Fruit fly (Drosophila melanogaster) whole organism, embryonic: ENCODE results near the gene Sar1.

Experiments used
- Ada2b ChIP-seq: fragments of 200-800 bp; sonication (Bioruptor generic); IDR thresholded peaks from 2 replicates; pipeline ENCODE4 v1.3.6; 2022; ENCODE audit warnings: missing biosample characterization, missing genetic modification characterization
- Aef1 ChIP-seq: fragments of 200-800 bp; sonication (Bioruptor generic); IDR thresholded peaks from 3 replicates; pipeline ENCODE4 v1.3.6; 2022; ENCODE audit warnings: missing biosample characterization, missing genetic modification characterization
- CG10274 ChIP-seq: fragments of 200-800 bp; sonication (Bioruptor generic); optimal IDR thresholded peaks from 3 replicates; lab custom pipeline; 2017; ENCODE audit warnings: missing biosample characterization, mild to moderate bottlenecking, missing genetic modification characterization
- CG11398 ChIP-seq: fragments of 200-800 bp; sonication (Bioruptor generic); optimal IDR thresholded peaks from 2 replicates; lab custom pipeline; 2016; ENCODE audit warnings: missing biosample characterization, missing genetic modification characterization
- CG11456 ChIP-seq: fragments of 200-800 bp; sonication (Bioruptor generic); IDR thresholded peaks from 3 replicates; pipeline ENCODE4 v1.3.6; 2022; ENCODE audit warnings: missing biosample characterization, missing genetic modification characterization
- CG13424 ChIP-seq: fragments of 200-800 bp; sonication (Bioruptor generic); optimal IDR thresholded peaks from 2 replicates; lab custom pipeline; 2019; ENCODE audit warnings: missing biosample characterization, mild to moderate bottlenecking, missing genetic modification characterization, moderate library complexity
- CG13775 ChIP-seq: fragments of 200-800 bp; sonication (Bioruptor generic); optimal IDR thresholded peaks from 3 replicates; lab custom pipeline; 2017; ENCODE audit warnings: missing biosample characterization, mild to moderate bottlenecking, missing genetic modification characterization
- CG1647 ChIP-seq: fragments of 200-800 bp; sonication (Bioruptor generic); optimal IDR thresholded peaks from 3 replicates; lab custom pipeline; 2016; ENCODE audit warnings: missing biosample characterization, missing genetic modification characterization
- CG1792 ChIP-seq: fragments of 200-800 bp; sonication (Bioruptor generic); optimal IDR thresholded peaks from 2 replicates; lab custom pipeline; 2016; ENCODE audit warnings: missing biosample characterization, missing genetic modification characterization
- CG18011 ChIP-seq: fragments of 200-800 bp; sonication (Bioruptor generic); optimal IDR thresholded peaks from 2 replicates; lab custom pipeline; 2017; ENCODE audit warnings: missing biosample characterization, missing genetic modification characterization, mild to moderate bottlenecking, moderate library complexity, missing genotype
- CG18599 ChIP-seq: fragments of 200-800 bp; sonication (Bioruptor generic); optimal IDR thresholded peaks from 3 replicates; lab custom pipeline; 2017; ENCODE audit warnings: missing biosample characterization, missing genetic modification characterization, mild to moderate bottlenecking, moderate library complexity, missing genetic modification reagents
- CG18764 ChIP-seq: fragments of 200-800 bp; sonication (Bioruptor generic); optimal IDR thresholded peaks from 3 replicates; lab custom pipeline; 2016; ENCODE audit warnings: missing biosample characterization, missing genetic modification characterization
- CG2712 ChIP-seq: fragments of 200-800 bp; optimal IDR thresholded peaks from 3 replicates; lab custom pipeline; 2019; ENCODE audit warnings: missing biosample characterization, mild to moderate bottlenecking, missing genetic modification characterization, moderate library complexity
- CG3065 ChIP-seq: fragments of 200-800 bp; sonication (Bioruptor generic); optimal IDR thresholded peaks from 2 replicates; lab custom pipeline; 2016; ENCODE audit warnings: missing biosample characterization, missing genetic modification characterization
- CG6854 ChIP-seq: fragments of 200-800 bp; sonication (Bioruptor generic); optimal IDR thresholded peaks from 3 replicates; lab custom pipeline; 2017; ENCODE audit warnings: missing biosample characterization, mild to moderate bottlenecking, missing genetic modification characterization
- CG8765 ChIP-seq: fragments of 200-800 bp; sonication (Bioruptor generic); IDR thresholded peaks from 2 replicates; pipeline ENCODE4 v1.3.6; 2022; ENCODE audit warnings: missing biosample characterization, missing genetic modification characterization
- CTCF ChIP-seq: fragments of 200-800 bp; sonication (Bioruptor generic); optimal IDR thresholded peaks from 2 replicates; lab custom pipeline; 2017; ENCODE audit warnings: missing biosample characterization, mild to moderate bottlenecking, missing genetic modification characterization, moderate library complexity
- D ChIP-seq, 2 experiments: fragments of 200-800 bp in 1 of 2; fragments of >200 bp in 1 of 2; sonication (Bioruptor generic) in 1 of 2; optimal IDR thresholded peaks; 2 replicates in 1 of 2; 3 replicates in 1 of 2; lab custom pipeline; 2017; ENCODE audit warnings: mild to moderate bottlenecking in 1 of 2, missing biosample characterization in 1 of 2, missing genetic modification characterization in 1 of 2, missing genetic modification reagents in 1 of 2
- Dad ChIP-seq: fragments of 200-800 bp; sonication (Bioruptor generic); optimal IDR thresholded peaks from 3 replicates; lab custom pipeline; 2016; ENCODE audit warnings: missing biosample characterization, missing genetic modification characterization
- E2f1 ChIP-seq: fragments of 200-800 bp; sonication (Bioruptor generic); IDR thresholded peaks from 2 replicates; pipeline ENCODE4 v1.3.6; 2022; ENCODE audit warnings: missing biosample characterization, missing genetic modification characterization
- Fer2 ChIP-seq: fragments of 200-800 bp; sonication (Bioruptor generic); optimal IDR thresholded peaks from 2 replicates; lab custom pipeline; 2018; ENCODE audit warnings: missing biosample characterization, mild to moderate bottlenecking, missing genetic modification characterization, moderate library complexity
- H2.0 ChIP-seq: fragments of 200-800 bp; sonication (Bioruptor generic); IDR thresholded peaks from 2 replicates; pipeline ENCODE4 v1.3.6; 2022; ENCODE audit warnings: missing biosample characterization, missing genetic modification characterization
- HHEX ChIP-seq: fragments of 200-800 bp; sonication (Bioruptor generic); optimal IDR thresholded peaks from 3 replicates; lab custom pipeline; 2017; ENCODE audit warnings: missing biosample characterization, mild to moderate bottlenecking, missing genetic modification characterization, missing genetic modification reagents
- Hmx ChIP-seq: fragments of 200-800 bp; sonication (Bioruptor generic); optimal IDR thresholded peaks from 2 replicates; lab custom pipeline; 2016; ENCODE audit warnings: missing biosample characterization, missing genetic modification characterization
- Med ChIP-seq: fragments of 200-800 bp; sonication (Bioruptor generic); peaks from one replicate; lab custom pipeline; 2016; ENCODE audit warnings: missing biosample characterization, missing genetic modification characterization, mild to moderate bottlenecking, inconsistent platforms, moderate library complexity
- NFAT ChIP-seq: fragments of 200-800 bp; sonication (Bioruptor generic); IDR thresholded peaks from 2 replicates; pipeline ENCODE4 v1.3.6; 2022; ENCODE audit warnings: missing biosample characterization, missing genetic modification characterization
- Oli ChIP-seq: fragments of 200-800 bp; sonication (Bioruptor generic); optimal IDR thresholded peaks from 2 replicates; lab custom pipeline; 2018; ENCODE audit warnings: missing biosample characterization, mild to moderate bottlenecking, missing genetic modification characterization, moderate library complexity
- Rfx ChIP-seq: fragments of 200-800 bp; sonication (Bioruptor generic); IDR thresholded peaks from 2 replicates; pipeline ENCODE4 v1.3.6; 2022; ENCODE audit warnings: missing biosample characterization, missing genetic modification characterization
- Six4 ChIP-seq: fragments of 200-800 bp; sonication (Bioruptor generic); optimal IDR thresholded peaks from 2 replicates; lab custom pipeline; 2016; ENCODE audit warnings: missing biosample characterization, missing genetic modification characterization
- TFAM ChIP-seq: fragments of 200-800 bp; sonication (Bioruptor generic); optimal IDR thresholded peaks from 2 replicates; lab custom pipeline; 2017; ENCODE audit warnings: missing biosample characterization, missing genetic modification characterization, inconsistent platforms
- abd-A ChIP-seq: fragments of 200-800 bp; sonication (Bioruptor generic); optimal IDR thresholded peaks from 3 replicates; lab custom pipeline; 2019; ENCODE audit warnings: missing biosample characterization, mild to moderate bottlenecking, missing genetic modification characterization, moderate library complexity
- bab2 ChIP-seq: fragments of 200-800 bp; sonication (Bioruptor generic); optimal IDR thresholded peaks from 2 replicates; lab custom pipeline; 2016; ENCODE audit warnings: missing biosample characterization, missing genetic modification characterization
- btn ChIP-seq: fragments of 200-800 bp; sonication (Bioruptor generic); optimal IDR thresholded peaks from 2 replicates; lab custom pipeline; 2016; ENCODE audit warnings: missing biosample characterization, missing genetic modification characterization
- crc ChIP-seq: fragments of 200-800 bp; sonication (Bioruptor generic); optimal IDR thresholded peaks from 2 replicates; lab custom pipeline; 2016; ENCODE audit warnings: missing biosample characterization, missing genetic modification characterization
- da ChIP-seq: fragments of 200-800 bp; sonication (Bioruptor generic); optimal IDR thresholded peaks from 2 replicates; lab custom pipeline; 2016; ENCODE audit warnings: missing biosample characterization, missing genetic modification characterization
- ftz-f1 ChIP-seq: fragments of 200-800 bp; sonication (Bioruptor generic); optimal IDR thresholded peaks from 2 replicates; lab custom pipeline; 2016; ENCODE audit warnings: missing biosample characterization, missing genetic modification characterization
- gce ChIP-seq: fragments of 200-800 bp; sonication (Bioruptor generic); IDR thresholded peaks from 3 replicates; pipeline ENCODE4 v1.3.6; 2022; ENCODE audit warnings: missing biosample characterization, missing genetic modification characterization
- grn ChIP-seq: fragments of 200-800 bp; sonication (Bioruptor generic); optimal IDR thresholded peaks from 3 replicates; lab custom pipeline; 2017; ENCODE audit warnings: missing biosample characterization, missing genetic modification characterization
- hb ChIP-seq: fragments of 200-800 bp; sonication (Bioruptor generic); IDR thresholded peaks from 3 replicates; pipeline ENCODE4 v1.3.6; 2022; ENCODE audit warnings: missing biosample characterization, missing genetic modification characterization; ENCODE audit not compliant: partially characterized antibody
- jigr1 ChIP-seq: fragments of 200-800 bp; sonication (Bioruptor generic); IDR thresholded peaks from 3 replicates; pipeline ENCODE4 v1.3.6; 2022; ENCODE audit warnings: missing biosample characterization, missing genetic modification characterization
- lola ChIP-seq, 3 experiments: fragments of >200 bp in 2 of 3; fragments of 200-800 bp in 1 of 3; sonication (Bioruptor generic) in 1 of 3; optimal IDR thresholded peaks; 2 replicates each; lab custom pipeline; 2017 to 2019; ENCODE audit warnings: missing biosample characterization in 3 of 3, missing genetic modification characterization in 3 of 3, mild to moderate bottlenecking in 1 of 3, moderate library complexity in 1 of 3
- mirr ChIP-seq: fragments of 200-800 bp; sonication (Bioruptor generic); optimal IDR thresholded peaks from 3 replicates; lab custom pipeline; 2018; ENCODE audit warnings: missing biosample characterization, mild to moderate bottlenecking, missing genetic modification characterization
- nerfin-2 ChIP-seq: fragments of 200-800 bp; sonication (Bioruptor generic); IDR thresholded peaks from 2 replicates; pipeline ENCODE4 v1.3.6; 2022; ENCODE audit warnings: missing biosample characterization, missing genetic modification characterization; ENCODE audit not compliant: partially characterized antibody
- pita ChIP-seq: fragments of 200-800 bp; sonication (Bioruptor generic); optimal IDR thresholded peaks from 2 replicates; lab custom pipeline; 2017; ENCODE audit warnings: missing biosample characterization, mild to moderate bottlenecking, missing genetic modification characterization
- prd ChIP-seq, 3 experiments: fragments of >200 bp in 2 of 3; fragments of 200-800 bp in 1 of 3; sonication (Bioruptor generic) in 1 of 3; optimal IDR thresholded peaks in 2 of 3; IDR thresholded peaks in 1 of 3; 2 replicates in 2 of 3; 3 replicates in 1 of 3; pipeline versions ENCODE4 v1.3.6 to Lab custom; 2017 to 2022; ENCODE audit warnings: missing biosample characterization in 1 of 3, missing genetic modification characterization in 1 of 3
- pum ChIP-seq: fragments of 200-800 bp; sonication (Bioruptor generic); optimal IDR thresholded peaks from 2 replicates; lab custom pipeline; 2016; ENCODE audit warnings: missing biosample characterization, missing genetic modification characterization
- rib ChIP-seq: fragments of 200-800 bp; sonication (Bioruptor generic); IDR thresholded peaks from 2 replicates; pipeline ENCODE4 v1.3.6; 2022; ENCODE audit warnings: missing biosample characterization, missing genetic modification characterization
- shn ChIP-seq: fragments of 200-800 bp; sonication (Bioruptor generic); optimal IDR thresholded peaks from 3 replicates; lab custom pipeline; 2016; ENCODE audit warnings: missing biosample characterization, missing genetic modification characterization
- toy ChIP-seq: fragments of 200-800 bp; sonication (Bioruptor generic); IDR thresholded peaks from 2 replicates; pipeline ENCODE4 v1.3.6; 2022; ENCODE audit warnings: missing biosample characterization, missing genetic modification characterization
- trh ChIP-seq: fragments of 200-800 bp; sonication (Bioruptor generic); optimal IDR thresholded peaks from 2 replicates; lab custom pipeline; 2016; ENCODE audit warnings: missing biosample characterization, missing genetic modification characterization
- vnd ChIP-seq: fragments of 200-800 bp; sonication (Bioruptor generic); IDR thresholded peaks from 3 replicates; pipeline ENCODE4 v1.3.6; 2022; ENCODE audit warnings: missing biosample characterization, missing genetic modification characterization; ENCODE audit not compliant: partially characterized antibody

The Sar1 gene

DNA sequence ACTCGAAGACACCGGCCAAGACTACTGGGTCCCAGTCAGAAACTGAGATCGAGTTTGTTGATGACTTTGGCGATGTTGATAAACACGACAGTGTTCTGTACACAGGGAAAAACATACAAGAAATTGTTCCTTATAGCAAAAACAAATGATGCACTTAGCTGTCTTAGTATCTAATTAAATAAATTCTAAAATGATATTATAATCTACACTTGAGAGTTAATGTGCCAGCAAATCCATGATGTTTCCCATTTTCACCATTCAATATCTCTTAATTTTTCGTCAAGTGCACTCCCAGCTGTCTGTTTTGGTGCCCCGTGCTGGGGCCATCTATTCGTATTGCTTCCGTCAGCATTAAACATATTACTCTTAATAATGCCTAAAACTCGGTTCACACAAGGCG is 43.8 kb downstream of the Sar1 start (continued):
- TF ChIP-seq CG11456 (GFP tag; lab: Robert Waterston, UW) (peak; percentile 55; the same call in 1 of the 3 replicates), H2.0 (GFP tag; lab: Robert Waterston, UW) (no peak), CG18599 (no peak), crc (no peak), nerfin-2 (GFP tag; lab: Robert Waterston, UW) (no peak), trh (GFP tag; lab: Kevin White, UChicago) (no peak), prd (optimal IDR thresholded peaks at IDR 0.05; lab: Kevin White, UChicago) (no peak), prd (GFP tag; IDR thresholded peaks at IDR 0.05; lab: Robert Waterston, UW) (peak; percentile 68), jigr1 (GFP tag; lab: Robert Waterston, UW) (no peak), Med (GFP tag; lab: Kevin White, UChicago) (peak; percentile 52), pum (GFP tag; lab: Kevin White, UChicago) (no peak), Rfx (GFP tag; lab: Robert Waterston, UW) (peak; percentile 80), Hmx (GFP tag; lab: Kevin White, UChicago) (no peak), CG13424 (tag; lab: Kevin White, UChicago) (no peak), shn (GFP tag; lab: Kevin White, UChicago) (no peak), da (GFP tag; lab: Kevin White, UChicago) (no peak), CG8765 (no peak), mirr (no peak), CG1647 (GFP tag; lab: Kevin White, UChicago) (no peak), CG1792 (GFP tag; lab: Kevin White, UChicago) (no peak), bab2 (GFP tag; lab: Kevin White, UChicago) (no peak), HHEX (GFP tag; lab: Kevin White, UChicago) (peak; percentile 23), pita (no peak), CG18011 (GFP tag; lab: Kevin White, UChicago) (no peak), lola (GFP tag; optimal IDR thresholded peaks at IDR 0.05; lab: Kevin White, UChicago) (no peak), Dad (GFP tag; lab: Kevin White, UChicago) (no peak), E2f1 (peak; percentile 41; the same call in 1 of the 2 replicates), gce (0 out of 3 replicates have a peak, but pooled peaks have one; percentile 29), CG2712 (tag; lab: Kevin White, UChicago) (no peak), CG18764 (no peak), Ada2b (GFP tag; lab: Robert Waterston, UW) (peak; percentile 40; the same call in 1 of the 2 replicates), Six4 (GFP tag; lab: Kevin White, UChicago) (no peak), Oli (peak; percentile 30), Fer2 (tag; lab: Kevin White, UChicago) (no peak), CG11398 (GFP tag; lab: Kevin White, UChicago) (no peak), abd-A (tag; lab: Kevin White, UChicago) (no peak), hb (GFP tag; lab: Robert Waterston, UW) (no peak), TFAM (GFP tag; lab: Kevin White, UChicago) (no peak), NFAT (GFP tag; lab: Robert Waterston, UW) (peak; percentile 60), Aef1 (peak; percentile 35; the same call in 1 of the 3 replicates), vnd (GFP tag; lab: Robert Waterston, UW) (no peak), D (optimal IDR thresholded peaks at IDR 0.05; lab: Kevin White, UChicago) (no peak), D (GFP tag; optimal IDR thresholded peaks at IDR 0.05; lab: Kevin White, UChicago) (peak; percentile 17), rib (GFP tag; lab: Robert Waterston, UW) (no peak), toy (GFP tag; lab: Robert Waterston, UW) (no peak), CG3065 (GFP tag; lab: Kevin White, UChicago) (no peak), CG13775 (GFP tag; lab: Kevin White, UChicago) (peak; percentile 14), grn (GFP tag; lab: Kevin White, UChicago) (peak; percentile 12), btn (GFP tag; lab: Kevin White, UChicago) (no peak), CTCF (no peak), CG6854 (GFP tag; lab: Kevin White, UChicago) (no peak), CG10274 (no peak), ftz-f1 (no peak)
